Worm (Caenorhabditis elegans) whole organism, L4 larva: ENCODE measurements around the gene lin-25.
A peak's percentile ranks its signal among the peaks of the same experiment; 100 is the strongest.

Experiments
- T26A8.4 ChIP-seq: fragments of 200-800 bp; sonication (Bioruptor generic); IDR thresholded peaks from 2 replicates; pipeline ENCODE4 v1.3.6; 2022; ENCODE audit warnings: missing genetic modification characterization, missing compliant biosample characterization
- aha-1 ChIP-seq: fragments of 150-350 bp; peaks from one replicate; lab custom pipeline; 2014; ENCODE audit warnings: missing biosample characterization, missing genetic modification characterization
- ama-1 ChIP-seq: fragments of 150-350 bp; optimal IDR thresholded peaks from 2 replicates; lab custom pipeline; 2014; ENCODE audit warnings: inconsistent platforms, mixed read lengths
- ceh-44 ChIP-seq: fragments of 200-800 bp; sonication (Bioruptor generic); IDR thresholded peaks from 2 replicates; pipeline ENCODE4 v1.3.6; 2022; ENCODE audit warnings: missing genetic modification reagents, missing genetic modification characterization, missing compliant biosample characterization
- ctbp-1 ChIP-seq: fragments of 200-800 bp; sonication (Bioruptor generic); IDR thresholded peaks from 2 replicates; pipeline ENCODE4 v1.3.6; 2022; ENCODE audit warnings: missing genetic modification reagents, missing genetic modification characterization, missing compliant biosample characterization
- daf-12 ChIP-seq: fragments of 150-350 bp; optimal IDR thresholded peaks from 2 replicates; lab custom pipeline; 2014; ENCODE audit warnings: missing biosample characterization, missing genetic modification reagents, missing genetic modification characterization
- daf-16 ChIP-seq, 3 experiments: sonication (generic microtip); optimal IDR thresholded peaks; 2 replicates each; lab custom pipeline; 2016 to 2017; ENCODE audit warnings: missing genetic modification characterization in 3 of 3, missing genetic modification reagents in 3 of 3, mild to moderate bottlenecking in 2 of 3, missing compliant biosample characterization in 2 of 3, missing biosample characterization in 1 of 3, moderate library complexity in 1 of 3
- dmd-6 ChIP-seq: fragments of 200-800 bp; sonication (Bioruptor generic); IDR thresholded peaks from 2 replicates; pipeline ENCODE4 v1.3.6; 2022; ENCODE audit warnings: missing genetic modification reagents, missing genetic modification characterization, missing compliant biosample characterization
- duxl-1 ChIP-seq: sonication (generic microtip); optimal IDR thresholded peaks from 2 replicates; lab custom pipeline; 2016; ENCODE audit warnings: mild to moderate bottlenecking, missing genetic modification characterization, moderate library complexity, missing compliant biosample characterization; ENCODE audit not compliant: poor library complexity
- dve-1 ChIP-seq: sonication (generic microtip); optimal IDR thresholded peaks from 2 replicates; lab custom pipeline; 2017; ENCODE audit warnings: antibody characterized with exemption, mild to moderate bottlenecking, missing genetic modification characterization, missing compliant biosample characterization; ENCODE audit not compliant: insufficient read depth
- fkh-10 ChIP-seq: fragments of 150-350 bp; optimal IDR thresholded peaks from 2 replicates; lab custom pipeline; 2014; ENCODE audit warnings: missing biosample characterization, missing genetic modification reagents, missing genetic modification characterization
- hif-1 ChIP-seq, 2 experiments: sonication (generic microtip); optimal IDR thresholded peaks; 2 replicates each; lab custom pipeline; 2016 to 2017; ENCODE audit warnings: missing compliant biosample characterization in 2 of 2, missing genetic modification characterization in 2 of 2, missing genetic modification reagents in 2 of 2, missing genotype in 2 of 2, mild to moderate bottlenecking in 1 of 2
- hlh-11 ChIP-seq: fragments of 200-800 bp; sonication (Bioruptor generic); optimal IDR thresholded peaks from 2 replicates; lab custom pipeline; 2018; ENCODE audit warnings: mild to moderate bottlenecking, missing genetic modification characterization, missing compliant biosample characterization
- hlh-30 ChIP-seq: sonication (generic microtip); optimal IDR thresholded peaks from 2 replicates; lab custom pipeline; 2017; ENCODE audit warnings: antibody characterized with exemption, mild to moderate bottlenecking, missing genetic modification characterization, missing compliant biosample characterization; ENCODE audit not compliant: insufficient read depth
- lin-1 ChIP-seq: fragments of 200-800 bp; sonication (Bioruptor generic); IDR thresholded peaks from 2 replicates; pipeline ENCODE4 v1.3.6; 2022; ENCODE audit warnings: missing genetic modification reagents, missing genetic modification characterization, missing compliant biosample characterization
- lin-13 ChIP-seq: fragments of 150-350 bp; optimal IDR thresholded peaks from 2 replicates; lab custom pipeline; 2014; ENCODE audit warnings: missing biosample characterization, missing genetic modification reagents, missing genetic modification characterization
- lin-15B ChIP-seq: fragments of 150-350 bp; sonication (generic microtip); optimal IDR thresholded peaks from 3 replicates; lab custom pipeline; 2014; ENCODE audit warnings: missing biosample characterization, missing genetic modification characterization
- lin-38 ChIP-seq: fragments of 200-800 bp; sonication (Bioruptor generic); IDR thresholded peaks from 2 replicates; pipeline ENCODE4 v1.3.6; 2022; ENCODE audit warnings: missing genetic modification reagents, missing genetic modification characterization, missing compliant biosample characterization
- lir-3 ChIP-seq: sonication (generic microtip); optimal IDR thresholded peaks from 2 replicates; lab custom pipeline; 2016; ENCODE audit warnings: mild to moderate bottlenecking, missing genetic modification characterization, missing compliant biosample characterization
- mdl-1 ChIP-seq, 2 experiments: fragments of 150-350 bp in 1 of 2; sonication (generic microtip) in 1 of 2; optimal IDR thresholded peaks; 2 replicates each; lab custom pipeline; 2014 to 2017; ENCODE audit warnings: missing biosample characterization in 2 of 2, missing genetic modification characterization in 2 of 2
- mep-1 ChIP-seq: fragments of 150-350 bp; sonication (generic microtip); optimal IDR thresholded peaks from 3 replicates; lab custom pipeline; 2014; ENCODE audit warnings: missing biosample characterization, missing genetic modification characterization
- mxl-2 ChIP-seq: fragments of 200-800 bp; sonication (Bioruptor generic); conservative IDR thresholded peaks from 2 replicates; pipeline ENCODE4 v1.3.6; 2022; ENCODE audit warnings: missing genetic modification reagents, missing genetic modification characterization, missing compliant biosample characterization
- mxl-3 ChIP-seq: fragments of 200-800 bp; sonication (Bioruptor generic); optimal IDR thresholded peaks from 2 replicates; lab custom pipeline; 2018; ENCODE audit warnings: mild to moderate bottlenecking, missing genetic modification characterization, missing compliant biosample characterization
- nhr-25 ChIP-seq: sonication (generic microtip); optimal IDR thresholded peaks from 2 replicates; lab custom pipeline; 2017; ENCODE audit warnings: missing genetic modification characterization, mild to moderate bottlenecking, missing compliant biosample characterization, antibody characterized with exemption, moderate library complexity, borderline replicate concordance; ENCODE audit not compliant: insufficient read depth
- nhr-28 ChIP-seq: fragments of 150-350 bp; optimal IDR thresholded peaks from 2 replicates; lab custom pipeline; 2014; ENCODE audit warnings: missing biosample characterization, missing genetic modification characterization
- nhr-42 ChIP-seq: fragments of 200-800 bp; sonication (Bioruptor generic); IDR thresholded peaks from 2 replicates; pipeline ENCODE4 v1.3.6; 2022; ENCODE audit warnings: missing genetic modification characterization, missing compliant biosample characterization
- nhr-48 ChIP-seq: sonication (generic microtip); optimal IDR thresholded peaks from 2 replicates; lab custom pipeline; 2016; ENCODE audit warnings: mild to moderate bottlenecking, missing genetic modification characterization, missing compliant biosample characterization
- nhr-6 ChIP-seq: fragments of 150-350 bp; optimal IDR thresholded peaks from 2 replicates; lab custom pipeline; 2014; ENCODE audit warnings: missing biosample characterization, missing genetic modification characterization
- nhr-77 ChIP-seq: fragments of 150-350 bp; optimal IDR thresholded peaks from 2 replicates; lab custom pipeline; 2014; ENCODE audit warnings: missing biosample characterization, missing genetic modification characterization
- php-3 ChIP-seq: fragments of 200-800 bp; sonication (Bioruptor generic); IDR thresholded peaks from 2 replicates; pipeline ENCODE4 v1.3.6; 2022; ENCODE audit warnings: missing genetic modification reagents, missing genetic modification characterization, missing compliant biosample characterization
- pqm-1 ChIP-seq: sonication (generic microtip); optimal IDR thresholded peaks from 2 replicates; lab custom pipeline; 2017; ENCODE audit warnings: missing biosample characterization, missing genetic modification characterization
- sdz-12 ChIP-seq: fragments of 200-800 bp; sonication (Bioruptor generic); optimal IDR thresholded peaks from 2 replicates; lab custom pipeline; 2018; ENCODE audit warnings: mild to moderate bottlenecking, missing genetic modification characterization, missing compliant biosample characterization
- spr-3 ChIP-seq: fragments of 200-800 bp; sonication (Bioruptor generic); optimal IDR thresholded peaks from 2 replicates; lab custom pipeline; 2018; ENCODE audit warnings: mild to moderate bottlenecking, missing genetic modification characterization, missing compliant biosample characterization
- tra-1 ChIP-seq: fragments of 200-800 bp; sonication (Bioruptor generic); IDR thresholded peaks from 2 replicates; pipeline ENCODE4 v1.3.6; 2022; ENCODE audit warnings: missing genetic modification reagents, missing genetic modification characterization, missing compliant biosample characterization
- unc-130 ChIP-seq: sonication (generic microtip); optimal IDR thresholded peaks from 2 replicates; lab custom pipeline; 2016; ENCODE audit warnings: missing genetic modification reagents, missing genetic modification characterization, missing compliant biosample characterization
- unc-62 ChIP-seq, 3 experiments: fragments of 150-350 bp in 1 of 3; sonication (generic microtip); optimal IDR thresholded peaks in 2 of 3; peaks in 1 of 3; 1 replicate in 1 of 3; 2 replicates in 2 of 3; lab custom pipeline; 2014 to 2017; ENCODE audit warnings: missing biosample characterization in 3 of 3, missing genetic modification characterization in 3 of 3, missing genetic modification reagents in 3 of 3, missing genotype in 1 of 3
- zfp-2 ChIP-seq: sonication (generic microtip); optimal IDR thresholded peaks from 2 replicates; lab custom pipeline; 2016; ENCODE audit warnings: mild to moderate bottlenecking, missing genetic modification characterization, missing compliant biosample characterization

The lin-25 gene

ce11 chrV:12634050-12634449, 15.7 kb upstream of the lin-25 start:
- TF ChIP-seq lin-38 (GFP tag; lab: Robert Waterston, UW) = no peak
- TF ChIP-seq pqm-1 (tag; lab: Kevin White, UChicago) = peak; percentile 45
- TF ChIP-seq dmd-6 (GFP tag; lab: Robert Waterston, UW) = no peak
- no peak for TF ChIP-seq daf-12
- TF ChIP-seq nhr-28 (tag; lab: Kevin White, UChicago) = peak; percentile 36
- TF ChIP-seq, all 104 proteins: peak for 2

DNA sequence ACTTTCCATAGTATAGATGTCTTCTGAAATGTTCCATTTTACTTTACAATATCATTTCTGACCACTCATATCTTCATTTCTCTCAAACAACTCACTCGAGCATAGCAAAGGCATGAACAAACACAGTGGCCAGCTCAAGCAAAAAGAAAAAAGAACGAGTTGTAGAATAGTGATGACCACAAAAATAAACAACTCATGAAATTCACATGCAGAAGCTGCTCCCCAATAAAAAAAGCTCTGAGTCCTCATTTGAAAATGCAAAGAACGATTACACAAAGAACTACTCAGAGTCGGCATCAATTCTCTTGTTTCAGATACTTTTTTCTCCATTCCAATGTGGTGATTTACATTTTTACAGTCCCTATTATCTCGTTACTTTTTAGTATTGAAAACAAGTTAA, 15.0 kb upstream of the lin-25 start:
- TF ChIP-seq aha-1 (peak; percentile 91), daf-16 (GFP tag; optimal IDR thresholded peaks at IDR 0.05; lab: Kevin White, UChicago) (peak in 1 of 2 experiments; percentile 15), daf-16 (tag; optimal IDR thresholded peaks at IDR 0.05; lab: Kevin White, UChicago) (peak; percentile 26), nhr-6 (peak; percentile 20), lin-13 (GFP tag; lab: Kevin White, UChicago) (no peak), mxl-2 (peak; percentile 95)
- TF ChIP-seq, all 104 proteins: peak for 4

ce11 chrV:12635218-12635617, 14.5 kb upstream of the lin-25 start:
- TF ChIP-seq lin-15B (tag; lab: Kevin White, UChicago) (no peak), php-3 (GFP tag; lab: Robert Waterston, UW) (peak; percentile 50; the same call in 1 of the 2 replicates), mep-1 (tag; lab: Kevin White, UChicago) (no peak), zfp-2 (tag; lab: Kevin White, UChicago) (no peak), lir-3 (tag; lab: Kevin White, UChicago) (no peak), nhr-25 (tag; lab: Kevin White, UChicago) (no peak), nhr-48 (no peak), hlh-30 (tag; lab: Kevin White, UChicago) (peak; percentile 86), aha-1 (peak; percentile 30), mdl-1 (tag; optimal IDR thresholded peaks at IDR 0.05; lab: Kevin White, UChicago) (peak; percentile 58 to 85), unc-62 (GFP tag; optimal IDR thresholded peaks at IDR 0.05 in 1 of 2; lab: Kevin White, UChicago) (no peak), unc-62 (tag; optimal IDR thresholded peaks at IDR 0.05; lab: Kevin White, UChicago) (no peak), spr-3 (GFP tag; lab: Kevin White, UChicago) (no peak), ama-1 (lab: Kevin White, UChicago) (no peak), nhr-77 (tag; lab: Kevin White, UChicago) (peak; percentile 76), tra-1 (GFP tag; lab: Robert Waterston, UW) (no peak), sdz-12 (GFP tag; lab: Kevin White, UChicago) (no peak), duxl-1 (tag; lab: Kevin White, UChicago) (no peak), hif-1 (tag; optimal IDR thresholded peaks at IDR 0.05; lab: Kevin White, UChicago) (no peak), hlh-11 (tag; lab: Kevin White, UChicago) (peak; percentile 38), ctbp-1 (GFP tag; lab: Robert Waterston, UW) (no peak), mxl-3 (GFP tag; lab: Kevin White, UChicago) (peak; percentile 44), unc-130 (GFP tag; lab: Kevin White, UChicago) (no peak), dmd-6 (GFP tag; lab: Robert Waterston, UW) (peak; percentile 51), lin-1 (GFP tag; lab: Robert Waterston, UW) (no peak), dve-1 (tag; lab: Kevin White, UChicago) (peak; percentile 87), fkh-10 (GFP tag; lab: Kevin White, UChicago) (no peak), nhr-28 (tag; lab: Kevin White, UChicago) (peak; percentile 86), nhr-42 (GFP tag; lab: Robert Waterston, UW) (no peak), T26A8.4 (GFP tag; lab: Robert Waterston, UW) (no peak), daf-16 (GFP tag; optimal IDR thresholded peaks at IDR 0.05; lab: Kevin White, UChicago) (no peak), daf-16 (tag; optimal IDR thresholded peaks at IDR 0.05; lab: Kevin White, UChicago) (peak; percentile 45), ceh-44 (GFP tag; lab: Robert Waterston, UW) (no peak)
